Worm (Caenorhabditis elegans) whole organism, L4 larva: Measurements from ENCODE around the gene F56C3.1.

Experiments
- F37D6.2 ChIP-seq: sonication (generic microtip); optimal IDR thresholded peaks from 2 replicates; lab custom pipeline; 2016; ENCODE audit warnings: mild to moderate bottlenecking, missing genetic modification characterization, missing compliant biosample characterization
- F44E2.7 ChIP-seq: fragments of 200-800 bp; sonication (Bioruptor generic); IDR thresholded peaks from 2 replicates; pipeline ENCODE4 v2.1.2; 2022; ENCODE audit warnings: missing genetic modification characterization, missing compliant biosample characterization
- F49E8.2 ChIP-seq: sonication (generic microtip); optimal IDR thresholded peaks from 2 replicates; lab custom pipeline; 2016; ENCODE audit warnings: missing compliant biosample characterization, mild to moderate bottlenecking, missing genetic modification characterization, borderline replicate concordance
- R02D3.7 ChIP-seq: fragments of 150-350 bp; sonication (generic microtip); optimal IDR thresholded peaks from 3 replicates; lab custom pipeline; 2014; ENCODE audit warnings: missing biosample characterization, missing genetic modification characterization
- T26A8.4 ChIP-seq: fragments of 200-800 bp; sonication (Bioruptor generic); IDR thresholded peaks from 2 replicates; pipeline ENCODE4 v1.3.6; 2022; ENCODE audit warnings: missing genetic modification characterization, missing compliant biosample characterization
- Y105C5A.15 ChIP-seq: fragments of 200-800 bp; sonication (Bioruptor generic); IDR thresholded peaks from 2 replicates; pipeline ENCODE4 v1.3.6; 2022; ENCODE audit warnings: missing genetic modification characterization, missing compliant biosample characterization
- Y75B8A.6 ChIP-seq: fragments of 200-800 bp; sonication (Bioruptor generic); IDR thresholded peaks from 2 replicates; pipeline ENCODE4 v1.3.6; 2022; ENCODE audit warnings: missing genetic modification reagents, missing genetic modification characterization, missing compliant biosample characterization
- ZK546.5 ChIP-seq, 2 experiments: sonication (generic microtip); optimal IDR thresholded peaks; 2 replicates each; lab custom pipeline; 2017; ENCODE audit warnings: missing biosample characterization in 2 of 2, missing genetic modification characterization in 2 of 2
- aha-1 ChIP-seq: fragments of 150-350 bp; peaks from one replicate; lab custom pipeline; 2014; ENCODE audit warnings: missing biosample characterization, missing genetic modification characterization
- ceh-20 ChIP-seq: fragments of 200-800 bp; sonication (Bioruptor generic); IDR thresholded peaks from 2 replicates; pipeline ENCODE4 v1.3.6; 2022; ENCODE audit warnings: missing genetic modification reagents, missing genetic modification characterization, missing compliant biosample characterization
- ceh-28 ChIP-seq: fragments of 150-350 bp; optimal IDR thresholded peaks from 2 replicates; lab custom pipeline; 2014; ENCODE audit warnings: missing biosample characterization, missing genetic modification reagents, missing genetic modification characterization
- ctbp-1 ChIP-seq: fragments of 200-800 bp; sonication (Bioruptor generic); IDR thresholded peaks from 2 replicates; pipeline ENCODE4 v1.3.6; 2022; ENCODE audit warnings: missing genetic modification reagents, missing genetic modification characterization, missing compliant biosample characterization
- daf-16 ChIP-seq, 3 experiments: sonication (generic microtip); optimal IDR thresholded peaks; 2 replicates each; lab custom pipeline; 2016 to 2017; ENCODE audit warnings: missing genetic modification characterization in 3 of 3, missing genetic modification reagents in 3 of 3, mild to moderate bottlenecking in 2 of 3, missing compliant biosample characterization in 2 of 3, missing biosample characterization in 1 of 3, moderate library complexity in 1 of 3
- daf-19 ChIP-seq: fragments of 200-800 bp; sonication (Bioruptor generic); conservative IDR thresholded peaks from 2 replicates; pipeline ENCODE4 v1.3.6; 2022; ENCODE audit warnings: missing genetic modification characterization, missing compliant biosample characterization
- dmd-6 ChIP-seq: fragments of 200-800 bp; sonication (Bioruptor generic); IDR thresholded peaks from 2 replicates; pipeline ENCODE4 v1.3.6; 2022; ENCODE audit warnings: missing genetic modification reagents, missing genetic modification characterization, missing compliant biosample characterization
- dmd-8 ChIP-seq: fragments of 200-800 bp; sonication (Bioruptor generic); IDR thresholded peaks from 2 replicates; pipeline ENCODE4 v1.3.6; 2022; ENCODE audit warnings: missing genetic modification characterization, missing compliant biosample characterization
- dve-1 ChIP-seq: sonication (generic microtip); optimal IDR thresholded peaks from 2 replicates; lab custom pipeline; 2017; ENCODE audit warnings: antibody characterized with exemption, mild to moderate bottlenecking, missing genetic modification characterization, missing compliant biosample characterization; ENCODE audit not compliant: insufficient read depth
- gei-8 ChIP-seq: fragments of 200-800 bp; sonication (Bioruptor generic); optimal IDR thresholded peaks from 2 replicates; lab custom pipeline; 2018; ENCODE audit warnings: mild to moderate bottlenecking, missing genetic modification characterization, missing compliant biosample characterization
- hif-1 ChIP-seq, 2 experiments: sonication (generic microtip); optimal IDR thresholded peaks; 2 replicates each; lab custom pipeline; 2016 to 2017; ENCODE audit warnings: missing compliant biosample characterization in 2 of 2, missing genetic modification characterization in 2 of 2, missing genetic modification reagents in 2 of 2, missing genotype in 2 of 2, mild to moderate bottlenecking in 1 of 2
- hlh-11 ChIP-seq: fragments of 200-800 bp; sonication (Bioruptor generic); optimal IDR thresholded peaks from 2 replicates; lab custom pipeline; 2018; ENCODE audit warnings: mild to moderate bottlenecking, missing genetic modification characterization, missing compliant biosample characterization
- hlh-30 ChIP-seq: sonication (generic microtip); optimal IDR thresholded peaks from 2 replicates; lab custom pipeline; 2017; ENCODE audit warnings: antibody characterized with exemption, mild to moderate bottlenecking, missing genetic modification characterization, missing compliant biosample characterization; ENCODE audit not compliant: insufficient read depth
- lin-1 ChIP-seq: fragments of 200-800 bp; sonication (Bioruptor generic); IDR thresholded peaks from 2 replicates; pipeline ENCODE4 v1.3.6; 2022; ENCODE audit warnings: missing genetic modification reagents, missing genetic modification characterization, missing compliant biosample characterization
- lin-13 ChIP-seq: fragments of 150-350 bp; optimal IDR thresholded peaks from 2 replicates; lab custom pipeline; 2014; ENCODE audit warnings: missing biosample characterization, missing genetic modification reagents, missing genetic modification characterization
- lin-38 ChIP-seq: fragments of 200-800 bp; sonication (Bioruptor generic); IDR thresholded peaks from 2 replicates; pipeline ENCODE4 v1.3.6; 2022; ENCODE audit warnings: missing genetic modification reagents, missing genetic modification characterization, missing compliant biosample characterization
- lsy-2 ChIP-seq, 2 experiments: fragments of 150-350 bp in 1 of 2; sonication (generic microtip) in 1 of 2; optimal IDR thresholded peaks; 2 replicates each; lab custom pipeline; 2014 to 2017; ENCODE audit warnings: missing biosample characterization in 2 of 2, missing genetic modification characterization in 2 of 2
- madf-5 ChIP-seq, 2 experiments: fragments of 200-800 bp; sonication (Bioruptor generic); IDR thresholded peaks; 2 replicates each; pipeline ENCODE4 v1.3.6; 2022; ENCODE audit warnings: missing compliant biosample characterization in 2 of 2, missing genetic modification characterization in 2 of 2
- mdl-1 ChIP-seq, 2 experiments: fragments of 150-350 bp in 1 of 2; sonication (generic microtip) in 1 of 2; optimal IDR thresholded peaks; 2 replicates each; lab custom pipeline; 2014 to 2017; ENCODE audit warnings: missing biosample characterization in 2 of 2, missing genetic modification characterization in 2 of 2
- mep-1 ChIP-seq: fragments of 150-350 bp; sonication (generic microtip); optimal IDR thresholded peaks from 3 replicates; lab custom pipeline; 2014; ENCODE audit warnings: missing biosample characterization, missing genetic modification characterization
- nhr-10 ChIP-seq: fragments of 150-350 bp; optimal IDR thresholded peaks from 2 replicates; lab custom pipeline; 2014; ENCODE audit warnings: missing biosample characterization, missing genetic modification characterization
- nhr-11 ChIP-seq: fragments of 150-350 bp; optimal IDR thresholded peaks from 2 replicates; lab custom pipeline; 2014; ENCODE audit warnings: missing biosample characterization, missing genetic modification characterization
- nhr-237 ChIP-seq: sonication (generic microtip); optimal IDR thresholded peaks from 2 replicates; lab custom pipeline; 2017; ENCODE audit warnings: missing biosample characterization, missing genetic modification characterization
- nhr-28 ChIP-seq: fragments of 150-350 bp; optimal IDR thresholded peaks from 2 replicates; lab custom pipeline; 2014; ENCODE audit warnings: missing biosample characterization, missing genetic modification characterization
- nhr-48 ChIP-seq: sonication (generic microtip); optimal IDR thresholded peaks from 2 replicates; lab custom pipeline; 2016; ENCODE audit warnings: mild to moderate bottlenecking, missing genetic modification characterization, missing compliant biosample characterization
- nhr-6 ChIP-seq: fragments of 150-350 bp; optimal IDR thresholded peaks from 2 replicates; lab custom pipeline; 2014; ENCODE audit warnings: missing biosample characterization, missing genetic modification characterization
- nhr-77 ChIP-seq: fragments of 150-350 bp; optimal IDR thresholded peaks from 2 replicates; lab custom pipeline; 2014; ENCODE audit warnings: missing biosample characterization, missing genetic modification characterization
- saeg-2 ChIP-seq: fragments of 200-800 bp; sonication (Bioruptor generic); IDR thresholded peaks from 2 replicates; pipeline ENCODE4 v1.3.6; 2022; ENCODE audit warnings: missing genetic modification reagents, missing genetic modification characterization, missing compliant biosample characterization
- snpc-4 ChIP-seq: fragments of 150-350 bp; optimal IDR thresholded peaks from 2 replicates; lab custom pipeline; 2014; ENCODE audit warnings: missing biosample characterization, missing genetic modification characterization
- unc-39 ChIP-seq: sonication (generic microtip); optimal IDR thresholded peaks from 2 replicates; lab custom pipeline; 2017; ENCODE audit warnings: missing biosample characterization, missing genetic modification characterization
- unc-62 ChIP-seq, 3 experiments: fragments of 150-350 bp in 1 of 3; sonication (generic microtip); optimal IDR thresholded peaks in 2 of 3; peaks in 1 of 3; 1 replicate in 1 of 3; 2 replicates in 2 of 3; lab custom pipeline; 2014 to 2017; ENCODE audit warnings: missing biosample characterization in 3 of 3, missing genetic modification characterization in 3 of 3, missing genetic modification reagents in 3 of 3, missing genotype in 1 of 3

Gene F56C3.1

ce11 chrX:1395793-1396192 is 8.7 kb downstream of the F56C3.1 start:
- no peak for TF ChIP-seq unc-39
- peak; percentile 50 for TF ChIP-seq nhr-28
- TF ChIP-seq ceh-20 (GFP tag; lab: Robert Waterston, UW), result 0 out of 2 replicates have a peak, but pooled peaks have one; percentile 15
- TF ChIP-seq dve-1 (tag; lab: Kevin White, UChicago), result no peak
- TF ChIP-seq snpc-4 (tag; lab: Kevin White, UChicago), result no peak
- peak; percentile 25 for TF ChIP-seq nhr-10 (tag; lab: Kevin White, UChicago)
- peak; percentile 69 for TF ChIP-seq nhr-48
- TF ChIP-seq F44E2.7, result no peak
- peak; percentile 7 for TF ChIP-seq nhr-6
- TF ChIP-seq daf-19 (GFP tag; lab: Robert Waterston, UW), result no peak
- TF ChIP-seq nhr-11, result peak; percentile 60
- TF ChIP-seq hif-1 (tag; optimal IDR thresholded peaks at IDR 0.05; lab: Kevin White, UChicago), result peak in 1 of 2 experiments; percentile 74
- TF ChIP-seq ceh-28 (tag; lab: Kevin White, UChicago), result no peak
- TF ChIP-seq dmd-6 (GFP tag; lab: Robert Waterston, UW), result peak; percentile 60
- peak in 1 of 2 experiments; percentile 49 for TF ChIP-seq mdl-1 (tag; optimal IDR thresholded peaks at IDR 0.05; lab: Kevin White, UChicago)
- TF ChIP-seq ctbp-1 (GFP tag; lab: Robert Waterston, UW), result no peak
- TF ChIP-seq F49E8.2 (tag; lab: Kevin White, UChicago), result no peak
- peak; percentile 83 for TF ChIP-seq hlh-11 (tag; lab: Kevin White, UChicago)
- TF ChIP-seq Y75B8A.6 (GFP tag; lab: Robert Waterston, UW), result no peak
- no peak for TF ChIP-seq R02D3.7 (tag; lab: Kevin White, UChicago)
- TF ChIP-seq unc-62 (GFP tag; optimal IDR thresholded peaks at IDR 0.05 in 1 of 2; lab: Kevin White, UChicago), result peak in 1 of 2 experiments; percentile 66
- TF ChIP-seq unc-62 (tag; optimal IDR thresholded peaks at IDR 0.05; lab: Kevin White, UChicago), result no peak
- peak; percentile 22 for TF ChIP-seq nhr-77 (tag; lab: Kevin White, UChicago)
- no peak for TF ChIP-seq dmd-8 (GFP tag; lab: Robert Waterston, UW)
- TF ChIP-seq T26A8.4 (GFP tag; lab: Robert Waterston, UW), result peak; percentile 49; the same call in 1 of the 2 replicates
- no peak for TF ChIP-seq nhr-237 (tag; lab: Kevin White, UChicago)
- TF ChIP-seq lin-1 (GFP tag; lab: Robert Waterston, UW), result no peak
- TF ChIP-seq mep-1 (tag; lab: Kevin White, UChicago), result no peak
- no peak for TF ChIP-seq F37D6.2
- peak in 1 of 2 experiments; percentile 74 for TF ChIP-seq daf-16 (GFP tag; optimal IDR thresholded peaks at IDR 0.05; lab: Kevin White, UChicago)
- TF ChIP-seq daf-16 (tag; optimal IDR thresholded peaks at IDR 0.05; lab: Kevin White, UChicago), result no peak
- TF ChIP-seq lsy-2 (tag; optimal IDR thresholded peaks at IDR 0.05; lab: Kevin White, UChicago), result peak in 1 of 2 experiments; percentile 26
- peak; percentile 86 for TF ChIP-seq hlh-30 (tag; lab: Kevin White, UChicago)

ce11 chrX:1397516-1397915 is 10.4 kb downstream of the F56C3.1 start, which contains the start of gene H39E20.1:
TSS of gene H39E20.1 (minus strand) at chrX:1397616.
- TF ChIP-seq lin-38 (GFP tag; lab: Robert Waterston, UW) (no peak), madf-5 (GFP tag; IDR thresholded peaks at IDR 0.05; lab: Robert Waterston, UW) (no peak), lin-1 (GFP tag; lab: Robert Waterston, UW) (no peak), unc-62 (GFP tag; optimal IDR thresholded peaks at IDR 0.05 in 1 of 2; lab: Kevin White, UChicago) (no peak), unc-62 (tag; optimal IDR thresholded peaks at IDR 0.05; lab: Kevin White, UChicago) (no peak), lin-13 (GFP tag; lab: Kevin White, UChicago) (no peak), ZK546.5 (tag; optimal IDR thresholded peaks at IDR 0.05; lab: Kevin White, UChicago) (no peak), saeg-2 (GFP tag; lab: Robert Waterston, UW) (no peak), Y105C5A.15 (GFP tag; lab: Robert Waterston, UW) (no peak), lsy-2 (tag; optimal IDR thresholded peaks at IDR 0.05; lab: Kevin White, UChicago) (no peak), ceh-20 (GFP tag; lab: Robert Waterston, UW) (no peak), aha-1 (tag; lab: Kevin White, UChicago) (no peak), gei-8 (GFP tag; lab: Kevin White, UChicago) (no peak)
- TF ChIP-seq, all 104 proteins: peak for 0
